Worm (Caenorhabditis elegans): Measurements from ENCODE around the gene Y94H6A.5.

ce11 chrIV:2640950-2641349 lies 62.8 kb downstream of the Y94H6A.5 start, which contains the start of the genes mdf-2 and nduv-3:
- TF ChIP-seq ama-1 (optimal IDR thresholded peaks at IDR 0.05) (no peak), sea-1 (GFP tag; conservative IDR thresholded peaks at IDR 0.05) (no peak), scrt-1 (GFP tag; IDR thresholded peaks at IDR 0.05) (no peak), pes-1 (GFP tag; IDR thresholded peaks at IDR 0.05) (no peak), hnd-1 (tag; optimal IDR thresholded peaks at IDR 0.05) (no peak), flt-1 (GFP tag; IDR thresholded peaks at IDR 0.05) (no peak), F13C5.2 (tag; optimal IDR thresholded peaks at IDR 0.05) (no peak), hmg-4 (GFP tag; optimal IDR thresholded peaks at IDR 0.05) (no peak), B0310.2 (tag; optimal IDR thresholded peaks at IDR 0.05) (no peak), tbx-11 (GFP tag; IDR thresholded peaks at IDR 0.05) (no peak), tbx-37 (GFP tag; conservative IDR thresholded peaks at IDR 0.05) (no peak), ceh-13 (GFP tag; optimal IDR thresholded peaks at IDR 0.05) (no peak)
